Worm (Caenorhabditis elegans): Measurements from ENCODE around the gene T28A11.18.

DNA sequence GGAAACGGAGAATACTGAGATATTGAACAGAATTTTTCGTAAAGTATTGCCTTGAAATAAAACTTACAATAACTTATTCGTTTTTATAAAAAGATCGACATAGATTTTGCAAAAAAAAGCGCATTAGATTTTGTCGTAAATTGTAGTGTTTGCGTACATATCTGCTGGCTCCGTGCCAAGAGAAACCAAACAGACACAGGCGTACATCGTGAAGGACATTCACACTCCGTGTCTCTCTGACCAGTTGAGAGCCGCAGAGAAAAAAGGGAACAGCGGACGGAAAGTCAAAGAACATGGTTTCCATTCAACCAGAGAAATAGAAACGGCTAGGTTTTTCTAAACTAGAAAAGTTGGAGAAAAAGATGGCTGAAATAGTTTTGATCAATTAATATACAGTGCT, 47.5 kb upstream of the T28A11.18 start, which contains the start of gene arrd-19:
- TF ChIP-seq sptf-1 (tag; optimal IDR thresholded peaks at IDR 0.05), result no peak
- no peak for TF ChIP-seq ceh-43 (GFP tag; optimal IDR thresholded peaks at IDR 0.05)
